Worm (Caenorhabditis elegans): ENCODE results near the gene frm-7.

Gene frm-7

ce11 chrV:12303453-12304077 is 1.3 kb downstream of the frm-7 start (continued):
- TF ChIP-seq ceh-2 (tag; optimal IDR thresholded peaks at IDR 0.05) = peak; percentile 100
- peak; percentile 98 for TF ChIP-seq hlh-8 (tag; optimal IDR thresholded peaks at IDR 0.05)
- peak; percentile 99 for TF ChIP-seq ceh-18 (tag; optimal IDR thresholded peaks at IDR 0.05)
- peak; percentile 30 for TF ChIP-seq unc-55 (GFP tag; optimal IDR thresholded peaks at IDR 0.05)
- peak; percentile 100 for TF ChIP-seq T23F11.4 (GFP tag; optimal IDR thresholded peaks at IDR 0.05)
- TF ChIP-seq ceh-31 (tag; optimal IDR thresholded peaks at IDR 0.05) = peak; percentile 98
- peak; percentile 99 for TF ChIP-seq che-1 (tag; optimal IDR thresholded peaks at IDR 0.05)
- TF ChIP-seq tbx-7 (tag; optimal IDR thresholded peaks at IDR 0.05) = peak; percentile 95
- peak; percentile 97 for TF ChIP-seq fkh-10 (GFP tag; optimal IDR thresholded peaks at IDR 0.05)
- TF ChIP-seq F13H6.1 (tag; optimal IDR thresholded peaks at IDR 0.05) = peak; percentile 99
- peak; percentile 100 for TF ChIP-seq hlh-6 (tag; optimal IDR thresholded peaks at IDR 0.05)
- TF ChIP-seq unc-3 (GFP tag; conservative IDR thresholded peaks at IDR 0.05) = peak; percentile 100
- peak; percentile 100 for TF ChIP-seq unc-3 (tag; optimal IDR thresholded peaks at IDR 0.05)
- peak; percentile 100 for TF ChIP-seq ceh-9 (tag; optimal IDR thresholded peaks at IDR 0.05)
- TF ChIP-seq npax-4 (tag; optimal IDR thresholded peaks at IDR 0.05) = peak; percentile 99
- peak; percentile 99 for TF ChIP-seq syd-9 (tag; optimal IDR thresholded peaks at IDR 0.05)
- TF ChIP-seq ets-4 (tag; optimal IDR thresholded peaks at IDR 0.05) = peak; percentile 98
- peak; percentile 98 for TF ChIP-seq sox-2 (GFP tag; IDR thresholded peaks at IDR 0.05)
- peak; percentile 93 for TF ChIP-seq ceh-30 (tag; optimal IDR thresholded peaks at IDR 0.05)
- TF ChIP-seq pros-1 (tag; optimal IDR thresholded peaks at IDR 0.05) = peak; percentile 99
- TF ChIP-seq unc-86 (tag; optimal IDR thresholded peaks at IDR 0.05) = peak; percentile 100
- TF ChIP-seq dmd-4 (tag; optimal IDR thresholded peaks at IDR 0.05; ENCODE audit: borderline replicate concordance) = peak; percentile 99
- peak; percentile 98 for TF ChIP-seq lin-11 (tag; optimal IDR thresholded peaks at IDR 0.05)
- peak; percentile 98 for TF ChIP-seq C38D4.7 (GFP tag; optimal IDR thresholded peaks at IDR 0.05)
- peak; percentile 99 for TF ChIP-seq dve-1 (tag; optimal IDR thresholded peaks at IDR 0.05)
- TF ChIP-seq gmeb-2 (tag; optimal IDR thresholded peaks at IDR 0.05) = peak; percentile 100
- TF ChIP-seq eyg-1 (tag; optimal IDR thresholded peaks at IDR 0.05) = peak; percentile 100
- peak; percentile 98 for TF ChIP-seq pha-2 (tag; optimal IDR thresholded peaks at IDR 0.05)
- peak; percentile 100 for TF ChIP-seq pat-9 (tag; optimal IDR thresholded peaks at IDR 0.05)
- TF ChIP-seq ttx-3 (tag; optimal IDR thresholded peaks at IDR 0.05) = peak; percentile 99
- TF ChIP-seq ceh-6 (GFP tag; optimal IDR thresholded peaks at IDR 0.05) = peak; percentile 100
- TF ChIP-seq elt-4 (tag; optimal IDR thresholded peaks at IDR 0.05) = peak; percentile 99
- TF ChIP-seq ahr-1 (tag; optimal IDR thresholded peaks at IDR 0.05) = peak; percentile 99
- peak; percentile 100 for TF ChIP-seq sox-4 (tag; optimal IDR thresholded peaks at IDR 0.05)
- peak; percentile 94 for TF ChIP-seq ceh-22 (tag; optimal IDR thresholded peaks at IDR 0.05)
- peak; percentile 100 for TF ChIP-seq elt-2 (tag; optimal IDR thresholded peaks at IDR 0.05)
- TF ChIP-seq pha-4 (tag; optimal IDR thresholded peaks at IDR 0.05) = no peak
- peak; percentile 95 for TF ChIP-seq unc-42 (tag; optimal IDR thresholded peaks at IDR 0.05)
- TF ChIP-seq rnt-1 (tag; optimal IDR thresholded peaks at IDR 0.05) = peak; percentile 99

ce11 chrV:12305677-12306076 is 3.4 kb downstream of the frm-7 start:
- TF ChIP-seq ceh-45 (GFP tag; IDR thresholded peaks at IDR 0.05) (no peak), ceh-2 (tag; optimal IDR thresholded peaks at IDR 0.05) (no peak), dmd-4 (tag; optimal IDR thresholded peaks at IDR 0.05; ENCODE audit: borderline replicate concordance) (no peak), pat-9 (tag; optimal IDR thresholded peaks at IDR 0.05) (no peak), rnt-1 (tag; optimal IDR thresholded peaks at IDR 0.05) (no peak), odd-2 (tag; optimal IDR thresholded peaks at IDR 0.05) (no peak), npax-4 (tag; optimal IDR thresholded peaks at IDR 0.05) (no peak), hlh-15 (tag; optimal IDR thresholded peaks at IDR 0.05) (no peak), fkh-10 (GFP tag; optimal IDR thresholded peaks at IDR 0.05) (no peak), nhr-232 (tag; optimal IDR thresholded peaks at IDR 0.05) (no peak)
